Fruit fly (Drosophila melanogaster): ENCODE data around the gene CG32263.

dm6 chr3L:3826541-3826940, 15.6 kb upstream of the CG32263 start:
- TF ChIP-seq Myc (optimal IDR thresholded peaks at IDR 0.05) (no peak), insv (optimal IDR thresholded peaks at IDR 0.05) (no peak), psq (optimal IDR thresholded peaks at IDR 0.05) (no peak), h (optimal IDR thresholded peaks at IDR 0.05) (no peak), ttk (optimal IDR thresholded peaks at IDR 0.05) (no peak), Sin3A (optimal IDR thresholded peaks at IDR 0.05) (no peak)
